Worm (Caenorhabditis elegans) whole organism, L2 larva: ENCODE measurements around the gene T10B9.9.

Source experiments
- ZK546.5 ChIP-seq: sonication (generic microtip); optimal IDR thresholded peaks from 2 replicates; lab custom pipeline; 2017; ENCODE audit warnings: missing biosample characterization, missing genetic modification characterization
- alr-1 ChIP-seq: fragments of 150-350 bp; optimal IDR thresholded peaks from 2 replicates; lab custom pipeline; 2014; ENCODE audit warnings: missing biosample characterization, missing genetic modification characterization
- ama-1 ChIP-seq: fragments of 150-350 bp; optimal IDR thresholded peaks from 2 replicates; lab custom pipeline; 2018; ENCODE audit warnings: inconsistent platforms
- blmp-1 ChIP-seq: sonication (generic microtip); optimal IDR thresholded peaks from 2 replicates; lab custom pipeline; 2017; ENCODE audit warnings: missing genetic modification characterization, mild to moderate bottlenecking, missing compliant biosample characterization, antibody characterized with exemption, moderate library complexity; ENCODE audit not compliant: insufficient read depth
- egl-27 ChIP-seq: sonication (generic microtip); optimal IDR thresholded peaks from 3 replicates; lab custom pipeline; 2017; ENCODE audit warnings: missing biosample characterization, missing genetic modification reagents, missing genetic modification characterization
- fos-1 ChIP-seq: fragments of 150-350 bp; optimal IDR thresholded peaks from 2 replicates; lab custom pipeline; 2014; ENCODE audit warnings: missing biosample characterization, missing genetic modification characterization
- lin-39 ChIP-seq: fragments of 150-350 bp; optimal IDR thresholded peaks from 2 replicates; lab custom pipeline; 2014; ENCODE audit warnings: missing biosample characterization, missing genetic modification reagents, missing genetic modification characterization
- nhr-6 ChIP-seq: fragments of 150-350 bp; optimal IDR thresholded peaks from 2 replicates; lab custom pipeline; 2014; ENCODE audit warnings: missing biosample characterization, missing genetic modification characterization
- skn-1 ChIP-seq: sonication (generic microtip); optimal IDR thresholded peaks from 2 replicates; lab custom pipeline; 2017; ENCODE audit warnings: missing biosample characterization, missing genetic modification characterization
- unc-39 ChIP-seq: fragments of 150-350 bp; optimal IDR thresholded peaks from 2 replicates; lab custom pipeline; 2014; ENCODE audit warnings: missing biosample characterization, missing genetic modification characterization
- unc-62 ChIP-seq: fragments of 150-350 bp; optimal IDR thresholded peaks from 2 replicates; lab custom pipeline; 2014; ENCODE audit warnings: missing biosample characterization, missing genetic modification reagents, missing genetic modification characterization
- ztf-11 ChIP-seq: sonication (generic microtip); optimal IDR thresholded peaks from 2 replicates; lab custom pipeline; 2017; ENCODE audit warnings: missing biosample characterization, missing genetic modification characterization

DNA sequence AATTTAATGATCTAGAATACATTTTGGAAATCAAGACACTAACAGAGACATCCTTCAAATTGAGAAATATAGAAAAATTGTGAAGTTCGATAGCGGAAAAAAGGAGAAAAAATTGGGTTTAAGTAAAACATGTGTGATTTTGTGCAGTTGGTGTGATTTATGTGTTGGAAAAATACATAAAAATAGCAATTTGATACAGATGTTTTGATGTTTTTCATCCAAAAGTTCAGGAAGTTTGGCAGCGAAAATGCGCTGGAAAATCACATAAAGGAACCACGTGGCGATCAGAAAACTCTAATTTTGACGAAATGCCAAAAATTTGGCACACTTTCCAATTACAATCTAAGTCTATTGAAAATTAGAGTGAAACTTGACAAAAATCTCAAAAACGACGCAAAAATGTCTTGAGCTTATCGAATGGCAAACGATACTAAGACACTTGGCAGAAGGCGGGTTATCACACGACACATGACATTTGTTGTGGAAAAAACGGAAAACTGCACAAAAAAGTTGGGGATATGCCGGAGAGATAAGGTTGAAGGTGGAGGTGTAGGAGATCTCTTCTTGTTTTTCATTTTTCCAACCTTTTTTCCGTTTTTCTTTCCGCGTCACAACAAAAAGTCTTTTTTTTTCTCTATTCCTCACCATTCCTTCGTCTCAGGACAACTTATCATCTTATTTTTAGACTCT lies 1.7 kb downstream of the T10B9.9 start, which contains the start of gene ZK1321.4:
- no peak for TF ChIP-seq unc-62 (GFP tag; lab: Kevin White, UChicago)
- no peak for TF ChIP-seq unc-39 (tag; lab: Kevin White, UChicago)
- TF ChIP-seq nhr-6 = no peak
- TF ChIP-seq egl-27 (tag; lab: Kevin White, UChicago) = no peak
- no peak for TF ChIP-seq lin-39 (tag; lab: Kevin White, UChicago)
- TF ChIP-seq ama-1 (lab: Kevin White, UChicago) = no peak
- no peak for TF ChIP-seq blmp-1 (tag; lab: Kevin White, UChicago)
- no peak for TF ChIP-seq fos-1 (tag; lab: Kevin White, UChicago)
- TF ChIP-seq skn-1 (tag; lab: Kevin White, UChicago) = no peak
- TF ChIP-seq ZK546.5 (tag; lab: Kevin White, UChicago) = no peak
- TF ChIP-seq alr-1 (tag; lab: Kevin White, UChicago) = no peak
- no peak for TF ChIP-seq ztf-11 (tag; lab: Kevin White, UChicago)
